Worm (Caenorhabditis elegans) whole organism, L4 larva: ENCODE results near the gene srh-180.

Experiments used
- R02D3.7 ChIP-seq: fragments of 150-350 bp; sonication (generic microtip); optimal IDR thresholded peaks from 3 replicates; lab custom pipeline; 2014; ENCODE audit warnings: missing biosample characterization, missing genetic modification characterization
- Y105C5A.15 ChIP-seq: fragments of 200-800 bp; sonication (Bioruptor generic); IDR thresholded peaks from 2 replicates; pipeline ENCODE4 v1.3.6; 2022; ENCODE audit warnings: missing genetic modification characterization, missing compliant biosample characterization
- lsy-2 ChIP-seq, 2 experiments: fragments of 150-350 bp in 1 of 2; sonication (generic microtip) in 1 of 2; optimal IDR thresholded peaks; 2 replicates each; lab custom pipeline; 2014 to 2017; ENCODE audit warnings: missing biosample characterization in 2 of 2, missing genetic modification characterization in 2 of 2
- mep-1 ChIP-seq: fragments of 150-350 bp; sonication (generic microtip); optimal IDR thresholded peaks from 3 replicates; lab custom pipeline; 2014; ENCODE audit warnings: missing biosample characterization, missing genetic modification characterization
- nhr-10 ChIP-seq: fragments of 150-350 bp; optimal IDR thresholded peaks from 2 replicates; lab custom pipeline; 2014; ENCODE audit warnings: missing biosample characterization, missing genetic modification characterization
- snpc-4 ChIP-seq: fragments of 150-350 bp; optimal IDR thresholded peaks from 2 replicates; lab custom pipeline; 2014; ENCODE audit warnings: missing biosample characterization, missing genetic modification characterization
- zag-1 ChIP-seq: fragments of 150-350 bp; optimal IDR thresholded peaks from 2 replicates; lab custom pipeline; 2014; ENCODE audit warnings: missing biosample characterization, missing genetic modification characterization

DNA sequence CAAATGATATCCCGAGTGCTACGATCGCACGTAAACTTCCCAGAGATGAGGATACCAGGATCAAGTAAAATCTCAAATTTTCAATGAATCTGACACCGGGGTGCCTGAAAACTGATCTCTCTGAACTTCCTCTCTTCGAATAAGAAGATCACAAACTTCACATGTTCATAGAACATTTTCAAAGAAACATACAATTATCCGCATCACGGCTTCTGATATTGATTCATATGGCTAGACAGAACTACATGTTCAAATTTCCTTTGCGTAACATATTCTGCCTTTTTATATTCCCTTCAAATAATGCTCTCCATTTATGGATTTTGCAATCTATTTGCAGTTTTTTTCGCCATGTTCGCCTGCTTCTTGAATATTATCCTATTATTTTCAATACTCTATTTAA is 20.3 kb upstream of the srh-180 start, which contains the start of gene srbc-83:
- TF ChIP-seq snpc-4 (no peak), lsy-2 (tag; optimal IDR thresholded peaks at IDR 0.05; lab: Kevin White, UChicago) (no peak), zag-1 (tag; lab: Kevin White, UChicago) (no peak), mep-1 (tag; lab: Kevin White, UChicago) (no peak), R02D3.7 (tag; lab: Kevin White, UChicago) (no peak), nhr-10 (tag; lab: Kevin White, UChicago) (no peak), Y105C5A.15 (GFP tag; lab: Robert Waterston, UW) (no peak)
